Worm (Caenorhabditis elegans) whole organism, L2 larva: Measurements from ENCODE around the gene W04G3.7.

Source experiments
- ama-1 ChIP-seq: fragments of 150-350 bp; optimal IDR thresholded peaks from 2 replicates; lab custom pipeline; 2018; ENCODE audit warnings: inconsistent platforms
- blmp-1 ChIP-seq: sonication (generic microtip); optimal IDR thresholded peaks from 2 replicates; lab custom pipeline; 2017; ENCODE audit warnings: missing genetic modification characterization, mild to moderate bottlenecking, missing compliant biosample characterization, antibody characterized with exemption, moderate library complexity; ENCODE audit not compliant: insufficient read depth
- elt-3 ChIP-seq: sonication (generic microtip); optimal IDR thresholded peaks from 2 replicates; lab custom pipeline; 2017; ENCODE audit warnings: missing biosample characterization, missing genetic modification characterization
- lin-39 ChIP-seq: fragments of 150-350 bp; optimal IDR thresholded peaks from 2 replicates; lab custom pipeline; 2014; ENCODE audit warnings: missing biosample characterization, missing genetic modification reagents, missing genetic modification characterization
- nhr-23 ChIP-seq: fragments of 150-350 bp; optimal IDR thresholded peaks from 2 replicates; lab custom pipeline; 2014; ENCODE audit warnings: missing biosample characterization, missing genetic modification reagents, missing genetic modification characterization
- unc-62 ChIP-seq: fragments of 150-350 bp; optimal IDR thresholded peaks from 2 replicates; lab custom pipeline; 2014; ENCODE audit warnings: missing biosample characterization, missing genetic modification reagents, missing genetic modification characterization

ce11 chrX:11050335-11050734 is 34.7 kb downstream of the W04G3.7 start:
- TF ChIP-seq nhr-23 (tag; lab: Kevin White, UChicago) (no peak), unc-62 (GFP tag; lab: Kevin White, UChicago) (no peak), elt-3 (tag; lab: Kevin White, UChicago) (no peak), blmp-1 (tag; lab: Kevin White, UChicago) (no peak), ama-1 (lab: Kevin White, UChicago) (no peak), lin-39 (tag; lab: Kevin White, UChicago) (no peak)
